Fruit fly (Drosophila melanogaster) whole organism, embryonic: ENCODE data around the gene APP-BP1.

Source experiments
- Asciz ChIP-seq: fragments of 200-800 bp; sonication (Bioruptor generic); optimal IDR thresholded peaks from 2 replicates; lab custom pipeline; 2017; ENCODE audit warnings: missing biosample characterization, mild to moderate bottlenecking, missing genetic modification characterization, missing genetic modification reagents
- B-H1 ChIP-seq: fragments of 200-800 bp; sonication (Bioruptor generic); IDR thresholded peaks from 3 replicates; pipeline ENCODE4 v1.3.6; 2022; ENCODE audit warnings: missing biosample characterization, missing genetic modification characterization
- C15 ChIP-seq: fragments of 200-800 bp; sonication (Bioruptor generic); IDR thresholded peaks from 3 replicates; pipeline ENCODE4 v1.3.6; 2022; ENCODE audit warnings: missing biosample characterization, missing genetic modification characterization
- CG15011 ChIP-seq: fragments of 200-800 bp; sonication (Bioruptor generic); optimal IDR thresholded peaks from 3 replicates; lab custom pipeline; 2018; ENCODE audit warnings: missing biosample characterization, mild to moderate bottlenecking, missing genetic modification characterization
- CG15479 ChIP-seq: fragments of 200-800 bp; sonication (Bioruptor generic); optimal IDR thresholded peaks from 3 replicates; lab custom pipeline; 2019; ENCODE audit warnings: missing biosample characterization, mild to moderate bottlenecking, missing genetic modification characterization, moderate library complexity
- CG15601 ChIP-seq: fragments of 200-800 bp; sonication (Bioruptor generic); optimal IDR thresholded peaks from 3 replicates; lab custom pipeline; 2019; ENCODE audit warnings: missing biosample characterization, mild to moderate bottlenecking, missing genetic modification characterization, moderate library complexity
- CG17385 ChIP-seq: fragments of 200-800 bp; sonication (Bioruptor generic); optimal IDR thresholded peaks from 3 replicates; lab custom pipeline; 2018; ENCODE audit warnings: missing biosample characterization, mild to moderate bottlenecking, missing genetic modification characterization
- CG17568 ChIP-seq: fragments of 200-800 bp; sonication (Bioruptor generic); optimal IDR thresholded peaks from 2 replicates; lab custom pipeline; 2018; ENCODE audit warnings: missing biosample characterization, mild to moderate bottlenecking, missing genetic modification characterization, moderate library complexity
- CG17829 ChIP-seq: fragments of 200-800 bp; optimal IDR thresholded peaks from 2 replicates; lab custom pipeline; 2019; ENCODE audit warnings: missing biosample characterization, mild to moderate bottlenecking, missing genetic modification characterization, moderate library complexity
- CG18476 ChIP-seq: fragments of 200-800 bp; sonication (Bioruptor generic); optimal IDR thresholded peaks from 2 replicates; lab custom pipeline; 2016; ENCODE audit warnings: missing biosample characterization, mild to moderate bottlenecking, missing genetic modification characterization
- CG18599 ChIP-seq: fragments of 200-800 bp; sonication (Bioruptor generic); optimal IDR thresholded peaks from 3 replicates; lab custom pipeline; 2017; ENCODE audit warnings: missing biosample characterization, missing genetic modification characterization, mild to moderate bottlenecking, moderate library complexity, missing genetic modification reagents
- CG31224 ChIP-seq: fragments of 200-800 bp; sonication (Bioruptor generic); IDR thresholded peaks from 2 replicates; pipeline ENCODE4 v1.3.6; 2022; ENCODE audit warnings: missing biosample characterization, missing genetic modification characterization
- CG31365 ChIP-seq: fragments of 200-800 bp; sonication (Bioruptor generic); optimal IDR thresholded peaks from 2 replicates; lab custom pipeline; 2018; ENCODE audit warnings: missing biosample characterization, mild to moderate bottlenecking, missing genetic modification characterization
- CG33213 ChIP-seq: fragments of 200-800 bp; sonication (Bioruptor generic); optimal IDR thresholded peaks from 3 replicates; lab custom pipeline; 2016; ENCODE audit warnings: missing biosample characterization, missing genetic modification characterization
- CG33557 ChIP-seq: fragments of 200-800 bp; sonication (Bioruptor generic); optimal IDR thresholded peaks from 2 replicates; lab custom pipeline; 2019; ENCODE audit warnings: missing biosample characterization, mild to moderate bottlenecking, missing genetic modification characterization, moderate library complexity
- CG7372 ChIP-seq: fragments of 200-800 bp; sonication (Bioruptor generic); IDR thresholded peaks from 2 replicates; pipeline ENCODE4 v1.3.6; 2022; ENCODE audit warnings: missing biosample characterization, missing genetic modification characterization
- CG8089 ChIP-seq: fragments of 200-800 bp; sonication (Bioruptor generic); optimal IDR thresholded peaks from 3 replicates; lab custom pipeline; 2016; ENCODE audit warnings: missing biosample characterization, missing genetic modification characterization
- CG8388 ChIP-seq: fragments of 200-800 bp; sonication (Bioruptor generic); optimal IDR thresholded peaks from 2 replicates; lab custom pipeline; 2019; ENCODE audit warnings: missing biosample characterization, mild to moderate bottlenecking, missing genetic modification characterization, moderate library complexity
- CG8478 ChIP-seq: fragments of >200 bp; optimal IDR thresholded peaks from 2 replicates; lab custom pipeline; 2018
- CG8924 ChIP-seq: fragments of 200-800 bp; optimal IDR thresholded peaks from 3 replicates; lab custom pipeline; 2019; ENCODE audit warnings: missing biosample characterization, mild to moderate bottlenecking, missing genetic modification characterization, moderate library complexity
- CG9817 ChIP-seq: fragments of 200-800 bp; sonication (Bioruptor generic); optimal IDR thresholded peaks from 2 replicates; lab custom pipeline; 2018; ENCODE audit warnings: missing biosample characterization, mild to moderate bottlenecking, missing genetic modification characterization, moderate library complexity
- ERR ChIP-seq: fragments of 200-800 bp; sonication (Bioruptor generic); optimal IDR thresholded peaks from 2 replicates; lab custom pipeline; 2016; ENCODE audit warnings: missing biosample characterization, missing genetic modification characterization
- Gug ChIP-seq: fragments of 200-800 bp; sonication (Bioruptor generic); IDR thresholded peaks from 4 replicates; pipeline ENCODE4 v1.3.6; 2022; ENCODE audit warnings: missing biosample characterization, missing genetic modification characterization
- Myb ChIP-seq: fragments of 200-800 bp; sonication (Bioruptor generic); optimal IDR thresholded peaks from 2 replicates; lab custom pipeline; 2016; ENCODE audit warnings: missing biosample characterization, missing genetic modification characterization
- NFAT ChIP-seq: fragments of 200-800 bp; sonication (Bioruptor generic); IDR thresholded peaks from 2 replicates; pipeline ENCODE4 v1.3.6; 2022; ENCODE audit warnings: missing biosample characterization, missing genetic modification characterization
- NK7.1 ChIP-seq: fragments of 200-800 bp; sonication (Bioruptor generic); optimal IDR thresholded peaks from 3 replicates; lab custom pipeline; 2016; ENCODE audit warnings: missing biosample characterization, missing genetic modification characterization
- Pdp1 ChIP-seq, 2 experiments: fragments of 200-800 bp; sonication (Bioruptor generic); optimal IDR thresholded peaks; 3 replicates each; lab custom pipeline; 2016; ENCODE audit warnings: missing biosample characterization in 2 of 2, missing genetic modification characterization in 2 of 2, mild to moderate bottlenecking in 1 of 2, moderate library complexity in 1 of 2
- Six4 ChIP-seq: fragments of 200-800 bp; sonication (Bioruptor generic); optimal IDR thresholded peaks from 2 replicates; lab custom pipeline; 2016; ENCODE audit warnings: missing biosample characterization, missing genetic modification characterization
- Sry-δ ChIP-seq: fragments of 200-800 bp; sonication (Bioruptor generic); optimal IDR thresholded peaks from 2 replicates; lab custom pipeline; 2016; ENCODE audit warnings: missing biosample characterization, missing genetic modification characterization
- TFAM ChIP-seq: fragments of 200-800 bp; sonication (Bioruptor generic); optimal IDR thresholded peaks from 2 replicates; lab custom pipeline; 2017; ENCODE audit warnings: missing biosample characterization, missing genetic modification characterization, inconsistent platforms
- Xrp1 ChIP-seq: fragments of 200-800 bp; sonication (Bioruptor generic); IDR thresholded peaks from 2 replicates; pipeline ENCODE4 v1.3.6; 2022; ENCODE audit warnings: missing biosample characterization, missing genetic modification characterization
- bab2 ChIP-seq: fragments of 200-800 bp; sonication (Bioruptor generic); optimal IDR thresholded peaks from 2 replicates; lab custom pipeline; 2016; ENCODE audit warnings: missing biosample characterization, missing genetic modification characterization
- chm ChIP-seq: fragments of 200-800 bp; sonication (Bioruptor generic); IDR thresholded peaks from 2 replicates; pipeline ENCODE4 v1.3.6; 2022; ENCODE audit warnings: missing biosample characterization, missing genetic modification characterization
- chn ChIP-seq: fragments of 200-800 bp; sonication (Bioruptor generic); optimal IDR thresholded peaks from 2 replicates; lab custom pipeline; 2016; ENCODE audit warnings: missing biosample characterization, missing genetic modification characterization
- dmrt99B ChIP-seq: fragments of 200-800 bp; sonication (Bioruptor generic); optimal IDR thresholded peaks from 2 replicates; lab custom pipeline; 2018; ENCODE audit warnings: missing biosample characterization, mild to moderate bottlenecking, missing genetic modification characterization, moderate library complexity
- fd102C ChIP-seq: fragments of 200-800 bp; sonication (Bioruptor generic); optimal IDR thresholded peaks from 2 replicates; lab custom pipeline; 2018; ENCODE audit warnings: missing biosample characterization, mild to moderate bottlenecking, missing genetic modification characterization, moderate library complexity
- fd3F ChIP-seq: fragments of 200-800 bp; sonication (Bioruptor generic); optimal IDR thresholded peaks from 2 replicates; lab custom pipeline; 2018; ENCODE audit warnings: missing biosample characterization, mild to moderate bottlenecking, missing genetic modification characterization, moderate library complexity
- fd96Cb ChIP-seq: fragments of 200-800 bp; sonication (Bioruptor generic); optimal IDR thresholded peaks from 2 replicates; lab custom pipeline; 2018; ENCODE audit warnings: missing biosample characterization, mild to moderate bottlenecking, missing genetic modification characterization, moderate library complexity
- ham ChIP-seq: fragments of 200-800 bp; sonication (Bioruptor generic); IDR thresholded peaks from 2 replicates; pipeline ENCODE4 v1.3.6; 2022; ENCODE audit warnings: missing biosample characterization, missing genetic modification characterization
- jing ChIP-seq: fragments of 200-800 bp; sonication (Bioruptor generic); optimal IDR thresholded peaks from 2 replicates; lab custom pipeline; 2018; ENCODE audit warnings: missing biosample characterization, mild to moderate bottlenecking, missing genetic modification characterization
- jumu ChIP-seq: fragments of 200-800 bp; sonication (Bioruptor generic); optimal IDR thresholded peaks from 3 replicates; lab custom pipeline; 2016; ENCODE audit warnings: missing biosample characterization, missing genetic modification characterization
- lbe ChIP-seq: fragments of 200-800 bp; sonication (Bioruptor generic); optimal IDR thresholded peaks from 2 replicates; lab custom pipeline; 2016; ENCODE audit warnings: missing biosample characterization, mild to moderate bottlenecking, missing genetic modification characterization
- lola ChIP-seq, 3 experiments: fragments of >200 bp in 2 of 3; fragments of 200-800 bp in 1 of 3; sonication (Bioruptor generic) in 1 of 3; optimal IDR thresholded peaks; 2 replicates each; lab custom pipeline; 2017 to 2019; ENCODE audit warnings: missing biosample characterization in 3 of 3, missing genetic modification characterization in 3 of 3, mild to moderate bottlenecking in 1 of 3, moderate library complexity in 1 of 3
- nerfin-2 ChIP-seq: fragments of 200-800 bp; sonication (Bioruptor generic); IDR thresholded peaks from 2 replicates; pipeline ENCODE4 v1.3.6; 2022; ENCODE audit warnings: missing biosample characterization, missing genetic modification characterization; ENCODE audit not compliant: partially characterized antibody
- p53 ChIP-seq: fragments of 200-800 bp; sonication (Bioruptor generic); optimal IDR thresholded peaks from 2 replicates; lab custom pipeline; 2016; ENCODE audit warnings: missing biosample characterization, missing genetic modification characterization
- pan ChIP-seq, 4 experiments: fragments of >200 bp in 3 of 4; fragments of 200-800 bp in 1 of 4; sonication (Bioruptor generic) in 1 of 4; optimal IDR thresholded peaks in 3 of 4; IDR thresholded peaks in 1 of 4; 2 replicates each; pipeline versions ENCODE4 v1.3.6 to Lab custom; 2017 to 2022; ENCODE audit warnings: missing biosample characterization in 2 of 4, missing genetic modification characterization in 2 of 4, mixed read lengths in 1 of 4
- pb ChIP-seq: fragments of 200-800 bp; sonication (Bioruptor generic); optimal IDR thresholded peaks from 3 replicates; lab custom pipeline; 2016; ENCODE audit warnings: missing biosample characterization, missing genetic modification characterization
- stc ChIP-seq: fragments of 200-800 bp; sonication (Bioruptor generic); IDR thresholded peaks from 2 replicates; pipeline ENCODE4 v1.3.6; 2022; ENCODE audit warnings: missing biosample characterization, missing genetic modification characterization
- trh ChIP-seq: fragments of 200-800 bp; sonication (Bioruptor generic); optimal IDR thresholded peaks from 2 replicates; lab custom pipeline; 2016; ENCODE audit warnings: missing biosample characterization, missing genetic modification characterization
- yki ChIP-seq: fragments of >200 bp; optimal IDR thresholded peaks from 3 replicates; lab custom pipeline; 2018

APP-BP1 gene

dm6 chr3L:11061200-11061599 is 37.0 kb upstream of the APP-BP1 start, which contains the start of the genes CG6321 and Blos2 (continued):
- TF ChIP-seq CG9817 (tag; lab: Kevin White, UChicago) (peak; percentile 63), p53 (no peak), CG8478 (lab: Kevin White, UChicago) (no peak), ham (GFP tag; lab: Robert Waterston, UW) (no peak), fd3F (GFP tag; lab: Kevin White, UChicago) (peak; percentile 64), fd96Cb (tag; lab: Kevin White, UChicago) (peak; percentile 76), CG8924 (tag; lab: Kevin White, UChicago) (peak; percentile 87), NFAT (GFP tag; lab: Robert Waterston, UW) (peak; percentile 45; the same call in 1 of the 2 replicates), jing (GFP tag; lab: Kevin White, UChicago) (peak; percentile 12), Pdp1 (GFP tag; optimal IDR thresholded peaks at IDR 0.05; lab: Kevin White, UChicago) (peak; percentile 30 to 65), CG18476 (GFP tag; lab: Kevin White, UChicago) (peak; percentile 65), TFAM (no peak), CG15479 (GFP tag; lab: Kevin White, UChicago) (no peak), trh (GFP tag; lab: Kevin White, UChicago) (no peak), CG31365 (peak; percentile 24), stc (GFP tag; lab: Robert Waterston, UW) (peak; percentile 79), chn (GFP tag; lab: Kevin White, UChicago) (peak; percentile 42), NK7.1 (GFP tag; lab: Kevin White, UChicago) (peak; percentile 25), fd102C (GFP tag; lab: Kevin White, UChicago) (no peak), dmrt99B (tag; lab: Kevin White, UChicago) (peak; percentile 87), jumu (GFP tag; lab: Kevin White, UChicago) (no peak), CG31224 (GFP tag; lab: Robert Waterston, UW) (0 out of 2 replicates have a peak, but pooled peaks have one; percentile 45), CG8089 (GFP tag; lab: Kevin White, UChicago) (no peak), bab2 (GFP tag; lab: Kevin White, UChicago) (peak; percentile 61), CG18599 (peak; percentile 85), chm (GFP tag; lab: Robert Waterston, UW) (peak; percentile 55; the same call in 1 of the 2 replicates), ERR (GFP tag; lab: Kevin White, UChicago) (no peak), CG33557 (GFP tag; lab: Kevin White, UChicago) (peak; percentile 59), yki (lab: Kevin White, UChicago) (no peak), Sry-δ (GFP tag; lab: Kevin White, UChicago) (peak; percentile 2), CG17568 (peak; percentile 78), Gug (0 out of 4 replicates have a peak, but pooled peaks have one; percentile 37), pb (GFP tag; lab: Kevin White, UChicago) (no peak), lbe (peak; percentile 58), C15 (GFP tag; lab: Robert Waterston, UW) (peak; percentile 59; the same call in 1 of the 3 replicates), Asciz (GFP tag; lab: Kevin White, UChicago) (peak; percentile 59), CG33213 (GFP tag; lab: Kevin White, UChicago) (peak; percentile 46), CG7372 (GFP tag; lab: Robert Waterston, UW) (no peak), Xrp1 (peak; percentile 91), B-H1 (GFP tag; lab: Robert Waterston, UW) (peak; percentile 27; the same call in 1 of the 3 replicates), pan (optimal IDR thresholded peaks at IDR 0.05; lab: Kevin White, UChicago) (peak in 1 of 2 experiments; percentile 32), pan (GFP tag; optimal IDR thresholded peaks at IDR 0.05 in 1 of 2, IDR thresholded peaks at IDR 0.05 in 1 of 2) (peak in 1 of 2 experiments; percentile 40), CG8388 (peak; percentile 77), nerfin-2 (GFP tag; lab: Robert Waterston, UW) (no peak), Six4 (GFP tag; lab: Kevin White, UChicago) (peak; percentile 29), lola (GFP tag; optimal IDR thresholded peaks at IDR 0.05; lab: Kevin White, UChicago) (peak in 1 of 3 experiments; percentile 72), Myb (GFP tag; lab: Kevin White, UChicago) (no peak), CG17829 (tag; lab: Kevin White, UChicago) (peak; percentile 82), CG15011 (GFP tag; lab: Kevin White, UChicago) (peak; percentile 61), CG15601 (peak; percentile 68), CG17385 (peak; percentile 77)
